Worm (Caenorhabditis elegans) whole organism, late embryonic: Measurements from ENCODE around the gene hal-3.

Experiments used
- C08G9.2 ChIP-seq: sonication (generic microtip); optimal IDR thresholded peaks from 2 replicates; lab custom pipeline; 2016; ENCODE audit warnings: mild to moderate bottlenecking, missing genetic modification characterization, moderate library complexity, missing compliant biosample characterization
- K09A11.1 ChIP-seq: sonication (generic microtip); optimal IDR thresholded peaks from 2 replicates; lab custom pipeline; 2017; ENCODE audit warnings: antibody characterized with exemption, mild to moderate bottlenecking, missing genetic modification characterization, missing compliant biosample characterization; ENCODE audit not compliant: insufficient read depth
- T23F11.4 ChIP-seq: fragments of 200-800 bp; sonication (Bioruptor generic); optimal IDR thresholded peaks from 2 replicates; lab custom pipeline; 2018; ENCODE audit warnings: mild to moderate bottlenecking, missing genetic modification characterization, missing compliant biosample characterization
- Y22D7AL.16 ChIP-seq: sonication (generic microtip); optimal IDR thresholded peaks from 2 replicates; lab custom pipeline; 2016; ENCODE audit warnings: missing genetic modification characterization, missing compliant biosample characterization
- ahr-1 ChIP-seq: sonication (generic microtip); optimal IDR thresholded peaks from 2 replicates; lab custom pipeline; 2016; ENCODE audit warnings: missing genetic modification characterization, missing compliant biosample characterization
- ceh-18 ChIP-seq: sonication (generic microtip); optimal IDR thresholded peaks from 2 replicates; lab custom pipeline; 2016; ENCODE audit warnings: missing genetic modification characterization, missing compliant biosample characterization
- ceh-2 ChIP-seq: sonication (generic microtip); optimal IDR thresholded peaks from 2 replicates; lab custom pipeline; 2016; ENCODE audit warnings: missing genotype, missing genetic modification characterization, missing compliant biosample characterization
- ceh-24 ChIP-seq: sonication (generic microtip); optimal IDR thresholded peaks from 2 replicates; lab custom pipeline; 2016; ENCODE audit warnings: mild to moderate bottlenecking, missing genetic modification characterization, missing compliant biosample characterization
- ceh-30 ChIP-seq: fragments of 150-350 bp; optimal IDR thresholded peaks from 2 replicates; lab custom pipeline; 2014; ENCODE audit warnings: missing biosample characterization, missing genetic modification characterization
- ceh-34 ChIP-seq: sonication (generic microtip); optimal IDR thresholded peaks from 2 replicates; lab custom pipeline; 2016; ENCODE audit warnings: mild to moderate bottlenecking, missing genetic modification characterization, missing compliant biosample characterization
- che-1 ChIP-seq: sonication (generic microtip); optimal IDR thresholded peaks from 2 replicates; lab custom pipeline; 2016; ENCODE audit warnings: mild to moderate bottlenecking, missing genetic modification characterization, missing compliant biosample characterization
- dve-1 ChIP-seq: sonication (generic microtip); optimal IDR thresholded peaks from 2 replicates; lab custom pipeline; 2017; ENCODE audit warnings: antibody characterized with exemption, mild to moderate bottlenecking, missing genetic modification characterization, missing compliant biosample characterization
- elt-2 ChIP-seq: sonication (generic microtip); optimal IDR thresholded peaks from 2 replicates; lab custom pipeline; 2016; ENCODE audit warnings: missing genetic modification reagents, missing genetic modification characterization, missing compliant biosample characterization
- elt-4 ChIP-seq: sonication (generic microtip); optimal IDR thresholded peaks from 2 replicates; lab custom pipeline; 2016; ENCODE audit warnings: missing genetic modification characterization, missing compliant biosample characterization
- ets-4 ChIP-seq: sonication (generic microtip); optimal IDR thresholded peaks from 2 replicates; lab custom pipeline; 2016; ENCODE audit warnings: missing genetic modification characterization, missing compliant biosample characterization
- eyg-1 ChIP-seq: sonication (generic microtip); optimal IDR thresholded peaks from 2 replicates; lab custom pipeline; 2016; ENCODE audit warnings: missing genotype, missing genetic modification characterization, missing compliant biosample characterization
- fkh-10 ChIP-seq: fragments of 150-350 bp; optimal IDR thresholded peaks from 2 replicates; lab custom pipeline; 2014; ENCODE audit warnings: missing biosample characterization, missing genetic modification reagents, missing genetic modification characterization
- hlh-13 ChIP-seq: fragments of 200-800 bp; sonication (Bioruptor generic); optimal IDR thresholded peaks from 2 replicates; lab custom pipeline; 2018; ENCODE audit warnings: mild to moderate bottlenecking, missing genetic modification characterization, missing compliant biosample characterization
- hlh-15 ChIP-seq: sonication (generic microtip); optimal IDR thresholded peaks from 2 replicates; lab custom pipeline; 2016; ENCODE audit warnings: missing genetic modification characterization, missing compliant biosample characterization
- hlh-6 ChIP-seq: sonication (generic microtip); optimal IDR thresholded peaks from 2 replicates; lab custom pipeline; 2016; ENCODE audit warnings: missing genotype, missing genetic modification characterization, missing compliant biosample characterization
- hlh-8 ChIP-seq: sonication (generic microtip); optimal IDR thresholded peaks from 2 replicates; lab custom pipeline; 2016; ENCODE audit warnings: missing genotype, missing genetic modification characterization, missing compliant biosample characterization
- lim-6 ChIP-seq: sonication (generic microtip); optimal IDR thresholded peaks from 2 replicates; lab custom pipeline; 2016; ENCODE audit warnings: missing genetic modification characterization, missing compliant biosample characterization
- lin-11 ChIP-seq: fragments of 200-800 bp; sonication (Bioruptor generic); optimal IDR thresholded peaks from 2 replicates; lab custom pipeline; 2018; ENCODE audit warnings: mild to moderate bottlenecking, missing genetic modification characterization, missing compliant biosample characterization
- madf-2 ChIP-seq: sonication (generic microtip); optimal IDR thresholded peaks from 2 replicates; lab custom pipeline; 2017; ENCODE audit warnings: missing genetic modification characterization, missing compliant biosample characterization
- nhr-232 ChIP-seq: sonication (generic microtip); optimal IDR thresholded peaks from 2 replicates; lab custom pipeline; 2016; ENCODE audit warnings: missing genetic modification characterization, missing compliant biosample characterization
- pat-9 ChIP-seq: fragments of 200-800 bp; sonication (Bioruptor generic); optimal IDR thresholded peaks from 2 replicates; lab custom pipeline; 2018; ENCODE audit warnings: mild to moderate bottlenecking, missing genetic modification characterization, moderate library complexity, missing compliant biosample characterization
- pax-1 ChIP-seq: fragments of 150-350 bp; optimal IDR thresholded peaks from 2 replicates; lab custom pipeline; 2014; ENCODE audit warnings: missing biosample characterization, missing genetic modification characterization
- pha-2 ChIP-seq: sonication (generic microtip); optimal IDR thresholded peaks from 2 replicates; lab custom pipeline; 2017; ENCODE audit warnings: mild to moderate bottlenecking, missing genetic modification characterization, missing compliant biosample characterization
- pqm-1 ChIP-seq: sonication (generic microtip); optimal IDR thresholded peaks from 2 replicates; lab custom pipeline; 2016; ENCODE audit warnings: missing genetic modification characterization, missing compliant biosample characterization
- ref-2 ChIP-seq: sonication (generic microtip); optimal IDR thresholded peaks from 2 replicates; lab custom pipeline; 2016; ENCODE audit warnings: missing genetic modification characterization, missing compliant biosample characterization
- rnt-1 ChIP-seq: sonication (generic microtip); optimal IDR thresholded peaks from 2 replicates; lab custom pipeline; 2016; ENCODE audit warnings: missing genetic modification characterization, missing compliant biosample characterization
- sdc-2 ChIP-seq: sonication (generic microtip); optimal IDR thresholded peaks from 2 replicates; lab custom pipeline; 2016; ENCODE audit warnings: missing genotype, missing genetic modification characterization, missing compliant biosample characterization
- sox-4 ChIP-seq: sonication (generic microtip); optimal IDR thresholded peaks from 2 replicates; lab custom pipeline; 2017; ENCODE audit warnings: mild to moderate bottlenecking, missing genetic modification characterization, inconsistent platforms, missing compliant biosample characterization
- syd-9 ChIP-seq: sonication (generic microtip); optimal IDR thresholded peaks from 2 replicates; lab custom pipeline; 2016; ENCODE audit warnings: mild to moderate bottlenecking, missing genetic modification characterization, moderate library complexity, missing compliant biosample characterization
- ttx-3 ChIP-seq: sonication (generic microtip); optimal IDR thresholded peaks from 2 replicates; lab custom pipeline; 2016; ENCODE audit warnings: missing genetic modification reagents, missing genetic modification characterization, missing compliant biosample characterization
- unc-3 ChIP-seq, 2 experiments: fragments of 200-800 bp in 1 of 2; sonication (Bioruptor generic) in 1 of 2; sonication (generic microtip) in 1 of 2; conservative IDR thresholded peaks in 1 of 2; optimal IDR thresholded peaks in 1 of 2; 2 replicates each; pipeline versions ENCODE4 v1.3.6 to Lab custom; 2016 to 2022; ENCODE audit warnings: missing compliant biosample characterization in 2 of 2, missing genetic modification characterization in 2 of 2, missing genetic modification reagents in 1 of 2
- ztf-16 ChIP-seq: sonication (generic microtip); optimal IDR thresholded peaks from 2 replicates; lab custom pipeline; 2017; ENCODE audit warnings: missing genetic modification characterization, missing compliant biosample characterization

The hal-3 gene

ce11 chrII:9614728-9615127 is 2.2 kb downstream of the hal-3 start, which contains the start of gene hlh-6:
Gene hlh-6, minus strand, starts transcription at chrII:9614828.
- TF ChIP-seq Y22D7AL.16 (tag; lab: Kevin White, UChicago) (no peak), hlh-6 (tag; lab: Kevin White, UChicago) (no peak), pqm-1 (tag; lab: Kevin White, UChicago) (no peak), T23F11.4 (GFP tag; lab: Kevin White, UChicago) (no peak), sdc-2 (tag; lab: Kevin White, UChicago) (no peak), K09A11.1 (tag; lab: Kevin White, UChicago) (no peak), syd-9 (tag; lab: Kevin White, UChicago) (no peak), madf-2 (no peak), ahr-1 (tag; lab: Kevin White, UChicago) (no peak), hlh-13 (GFP tag; lab: Kevin White, UChicago) (no peak)

- TF ChIP-seq elt-4 (tag; lab: Kevin White, UChicago) = no peak
- no peak for TF ChIP-seq ahr-1 (tag; lab: Kevin White, UChicago)
- no peak for TF ChIP-seq pax-1 (tag; lab: Kevin White, UChicago)
- no peak for TF ChIP-seq ceh-18 (tag; lab: Kevin White, UChicago)
- no peak for TF ChIP-seq eyg-1 (tag; lab: Kevin White, UChicago)
- no peak for TF ChIP-seq ztf-16 (tag; lab: Kevin White, UChicago)
- TF ChIP-seq ceh-34 (tag; lab: Kevin White, UChicago) = no peak
- no peak for TF ChIP-seq pha-2 (tag; lab: Kevin White, UChicago)
- no peak for TF ChIP-seq sox-4 (tag; lab: Kevin White, UChicago)
Measured at ce11 chrII:9611347-9611923, 5.5 kb downstream of the hal-3 start, which contains the start of the genes T15H9.5 and T15H9.4. Gene T15H9.5, minus strand, starts transcription at chrII:9611447. Gene T15H9.4, plus strand, starts transcription at chrII:9611873.

- no peak for TF ChIP-seq ets-4 (tag; lab: Kevin White, UChicago)
Measured at ce11 chrII:9609296-9609695, 7.6 kb downstream of the hal-3 start, which contains the start of gene pap-2. Gene pap-2, minus strand, starts transcription at chrII:9609396.

ce11 chrII:9607137-9607536 is 9.8 kb downstream of the hal-3 start:
- TF ChIP-seq ceh-2 (tag; lab: Kevin White, UChicago) (no peak), dve-1 (tag; lab: Kevin White, UChicago) (no peak), rnt-1 (tag; lab: Kevin White, UChicago) (no peak), ceh-24 (no peak), lin-11 (tag; lab: Kevin White, UChicago) (no peak)

- TF ChIP-seq rnt-1 (tag; lab: Kevin White, UChicago) (no peak), lim-6 (tag; lab: Kevin White, UChicago) (no peak), ahr-1 (tag; lab: Kevin White, UChicago) (no peak), pha-2 (tag; lab: Kevin White, UChicago) (no peak), che-1 (tag; lab: Kevin White, UChicago) (no peak), K09A11.1 (tag; lab: Kevin White, UChicago) (no peak), ceh-18 (tag; lab: Kevin White, UChicago) (no peak), C08G9.2 (tag; lab: Kevin White, UChicago) (no peak), ceh-30 (tag; lab: Kevin White, UChicago) (no peak), hlh-8 (tag; lab: Kevin White, UChicago) (no peak), sox-4 (tag; lab: Kevin White, UChicago) (no peak), elt-2 (tag; lab: Kevin White, UChicago) (no peak), fkh-10 (GFP tag; lab: Kevin White, UChicago) (no peak), pat-9 (tag; lab: Kevin White, UChicago) (no peak), unc-3 (GFP tag; conservative IDR thresholded peaks at IDR 0.05; lab: Robert Waterston, UW) (no peak), unc-3 (tag; optimal IDR thresholded peaks at IDR 0.05; lab: Kevin White, UChicago) (no peak), ref-2 (tag; lab: Kevin White, UChicago) (no peak), nhr-232 (tag; lab: Kevin White, UChicago) (no peak), ttx-3 (no peak), hlh-15 (tag; lab: Kevin White, UChicago) (no peak)
Measured at ce11 chrII:9606485-9607036, 10.4 kb downstream of the hal-3 start.
